Fruit fly (Drosophila melanogaster) whole organism, embryonic: Measurements from ENCODE around the gene CG7509.
A peak's percentile ranks its signal among the peaks of the same experiment; 100 is the strongest.

Experiments
- Atf3 ChIP-seq: fragments of 200-800 bp; sonication (Bioruptor generic); optimal IDR thresholded peaks from 3 replicates; lab custom pipeline; 2016; ENCODE audit warnings: missing biosample characterization, missing genetic modification characterization
- C15 ChIP-seq: fragments of 200-800 bp; sonication (Bioruptor generic); IDR thresholded peaks from 3 replicates; pipeline ENCODE4 v1.3.6; 2022; ENCODE audit warnings: missing biosample characterization, missing genetic modification characterization
- CG10431 ChIP-seq: fragments of 200-800 bp; sonication (Bioruptor generic); optimal IDR thresholded peaks from 3 replicates; lab custom pipeline; 2018; ENCODE audit warnings: missing biosample characterization, mild to moderate bottlenecking, missing genetic modification characterization
- CG11695 ChIP-seq: fragments of 200-800 bp; sonication (Bioruptor generic); IDR thresholded peaks from 3 replicates; pipeline ENCODE4 v1.3.6; 2022; ENCODE audit warnings: missing biosample characterization, missing genetic modification characterization
- CG12236 ChIP-seq: fragments of 200-800 bp; sonication (Bioruptor generic); optimal IDR thresholded peaks from 2 replicates; lab custom pipeline; 2016; ENCODE audit warnings: missing biosample characterization, missing genetic modification characterization
- CG12299 ChIP-seq: fragments of 200-800 bp; sonication (Bioruptor generic); optimal IDR thresholded peaks from 2 replicates; lab custom pipeline; 2018; ENCODE audit warnings: missing biosample characterization, mild to moderate bottlenecking, missing genetic modification characterization
- CG1233 ChIP-seq: fragments of 200-800 bp; sonication (Bioruptor generic); optimal IDR thresholded peaks from 4 replicates; lab custom pipeline; 2018; ENCODE audit warnings: missing biosample characterization, mild to moderate bottlenecking, missing genetic modification characterization
- CG14441 ChIP-seq: fragments of 200-800 bp; sonication (Bioruptor generic); IDR thresholded peaks from 2 replicates; pipeline ENCODE4 v1.3.6; 2022; ENCODE audit warnings: missing biosample characterization, missing genetic modification characterization
- CG15073 ChIP-seq: fragments of 200-800 bp; sonication (Bioruptor generic); optimal IDR thresholded peaks from 2 replicates; lab custom pipeline; 2016; ENCODE audit warnings: missing biosample characterization, missing genetic modification characterization
- CG15269 ChIP-seq: fragments of 200-800 bp; sonication (Bioruptor generic); optimal IDR thresholded peaks from 2 replicates; lab custom pipeline; 2018; ENCODE audit warnings: missing biosample characterization, mild to moderate bottlenecking, missing genetic modification characterization, moderate library complexity
- CG17385 ChIP-seq: fragments of 200-800 bp; sonication (Bioruptor generic); optimal IDR thresholded peaks from 3 replicates; lab custom pipeline; 2018; ENCODE audit warnings: missing biosample characterization, mild to moderate bottlenecking, missing genetic modification characterization
- CG17912 ChIP-seq: fragments of 200-800 bp; sonication (Bioruptor generic); optimal IDR thresholded peaks from 2 replicates; lab custom pipeline; 2018; ENCODE audit warnings: missing biosample characterization, mild to moderate bottlenecking, missing genetic modification characterization
- CG2202 ChIP-seq: fragments of 200-800 bp; sonication (Bioruptor generic); optimal IDR thresholded peaks from 2 replicates; lab custom pipeline; 2018; ENCODE audit warnings: missing biosample characterization, mild to moderate bottlenecking, missing genetic modification characterization
- CG30020 ChIP-seq: fragments of 200-800 bp; optimal IDR thresholded peaks from 2 replicates; lab custom pipeline; 2019; ENCODE audit warnings: missing biosample characterization, mild to moderate bottlenecking, missing genetic modification characterization, moderate library complexity
- CG31224 ChIP-seq: fragments of 200-800 bp; sonication (Bioruptor generic); IDR thresholded peaks from 2 replicates; pipeline ENCODE4 v1.3.6; 2022; ENCODE audit warnings: missing biosample characterization, missing genetic modification characterization
- CG33213 ChIP-seq: fragments of 200-800 bp; sonication (Bioruptor generic); optimal IDR thresholded peaks from 3 replicates; lab custom pipeline; 2016; ENCODE audit warnings: missing biosample characterization, missing genetic modification characterization
- Dip2 ChIP-seq: fragments of 200-800 bp; sonication (Bioruptor generic); IDR thresholded peaks from 2 replicates; pipeline ENCODE4 v1.3.6; 2022; ENCODE audit warnings: missing biosample characterization, missing genetic modification characterization
- Doc3 ChIP-seq: fragments of 200-800 bp; sonication (Bioruptor generic); IDR thresholded peaks from 3 replicates; pipeline ENCODE4 v1.3.6; 2022; ENCODE audit warnings: missing biosample characterization, missing genetic modification characterization; ENCODE audit not compliant: partially characterized antibody
- E2f2 ChIP-seq: fragments of 200-800 bp; sonication (Bioruptor generic); IDR thresholded peaks from 2 replicates; pipeline ENCODE4 v1.3.6; 2022; ENCODE audit warnings: missing biosample characterization, missing genetic modification characterization
- Elba2 ChIP-seq: fragments of 200-800 bp; sonication (Bioruptor generic); optimal IDR thresholded peaks from 3 replicates; lab custom pipeline; 2016; ENCODE audit warnings: missing biosample characterization, missing genetic modification characterization
- GATAe ChIP-seq: fragments of 200-800 bp; sonication (Bioruptor generic); conservative IDR thresholded peaks from 2 replicates; pipeline ENCODE4 v1.3.6; 2022; ENCODE audit warnings: missing biosample characterization, missing genetic modification characterization
- HLH4C ChIP-seq: fragments of 200-800 bp; sonication (Bioruptor generic); IDR thresholded peaks from 3 replicates; pipeline ENCODE4 v1.3.6; 2022; ENCODE audit warnings: missing biosample characterization, missing genetic modification characterization; ENCODE audit not compliant: partially characterized antibody
- Hand ChIP-seq: fragments of 200-800 bp; sonication (Bioruptor generic); optimal IDR thresholded peaks from 2 replicates; lab custom pipeline; 2017; ENCODE audit warnings: mild to moderate bottlenecking, missing biosample characterization, missing genetic modification reagents, missing genetic modification characterization
- Hr3 ChIP-seq: fragments of 200-800 bp; sonication (Bioruptor generic); optimal IDR thresholded peaks from 3 replicates; lab custom pipeline; 2016; ENCODE audit warnings: missing biosample characterization, missing genetic modification characterization
- MTF-1 ChIP-seq: fragments of 200-800 bp; sonication (Bioruptor generic); optimal IDR thresholded peaks from 2 replicates; lab custom pipeline; 2018; ENCODE audit warnings: missing biosample characterization, mild to moderate bottlenecking, missing genetic modification characterization, borderline replicate concordance
- Myb ChIP-seq: fragments of 200-800 bp; sonication (Bioruptor generic); optimal IDR thresholded peaks from 2 replicates; lab custom pipeline; 2016; ENCODE audit warnings: missing biosample characterization, missing genetic modification characterization
- NC2α ChIP-seq: fragments of 200-800 bp; sonication (Bioruptor generic); optimal IDR thresholded peaks from 2 replicates; lab custom pipeline; 2016; ENCODE audit warnings: missing biosample characterization, missing genetic modification characterization
- Optix ChIP-seq: fragments of 200-800 bp; sonication (Bioruptor generic); IDR thresholded peaks from 3 replicates; pipeline ENCODE4 v1.3.6; 2022; ENCODE audit warnings: missing biosample characterization, missing genetic modification characterization
- Side ChIP-seq: fragments of 200-800 bp; sonication (Bioruptor generic); optimal IDR thresholded peaks from 2 replicates; lab custom pipeline; 2016; ENCODE audit warnings: missing biosample characterization, missing genetic modification characterization
- abd-A ChIP-seq: fragments of 200-800 bp; sonication (Bioruptor generic); optimal IDR thresholded peaks from 3 replicates; lab custom pipeline; 2019; ENCODE audit warnings: missing biosample characterization, mild to moderate bottlenecking, missing genetic modification characterization, moderate library complexity
- ara ChIP-seq: fragments of 200-800 bp; sonication (Bioruptor generic); IDR thresholded peaks from 2 replicates; pipeline ENCODE4 v1.3.6; 2022; ENCODE audit warnings: missing biosample characterization, missing genetic modification characterization
- ase ChIP-seq: fragments of 200-800 bp; sonication (Bioruptor generic); IDR thresholded peaks from 3 replicates; pipeline ENCODE4 v1.3.6; 2022; ENCODE audit warnings: missing biosample characterization, missing genetic modification characterization
- chif ChIP-seq, 2 experiments: fragments of 200-800 bp; sonication (Bioruptor generic); optimal IDR thresholded peaks; 3 replicates each; lab custom pipeline; 2016; ENCODE audit warnings: missing biosample characterization in 2 of 2, missing genetic modification characterization in 2 of 2
- ems ChIP-seq: fragments of 200-800 bp; sonication (Bioruptor generic); optimal IDR thresholded peaks from 3 replicates; lab custom pipeline; 2016; ENCODE audit warnings: missing biosample characterization, missing genetic modification characterization
- fu2 ChIP-seq: fragments of 200-800 bp; sonication (Bioruptor generic); optimal IDR thresholded peaks from 2 replicates; lab custom pipeline; 2016; ENCODE audit warnings: missing biosample characterization, missing genetic modification characterization
- grn ChIP-seq: fragments of 200-800 bp; sonication (Bioruptor generic); optimal IDR thresholded peaks from 3 replicates; lab custom pipeline; 2017; ENCODE audit warnings: missing biosample characterization, missing genetic modification characterization
- klu ChIP-seq: fragments of 200-800 bp; sonication (Bioruptor generic); IDR thresholded peaks from 2 replicates; pipeline ENCODE4 v1.3.6; 2022; ENCODE audit warnings: missing biosample characterization, missing genetic modification characterization
- lola ChIP-seq, 3 experiments: fragments of >200 bp in 2 of 3; fragments of 200-800 bp in 1 of 3; sonication (Bioruptor generic) in 1 of 3; optimal IDR thresholded peaks; 2 replicates each; lab custom pipeline; 2017 to 2019; ENCODE audit warnings: missing biosample characterization in 3 of 3, missing genetic modification characterization in 3 of 3, mild to moderate bottlenecking in 1 of 3, moderate library complexity in 1 of 3
- org-1 ChIP-seq: fragments of 200-800 bp; sonication (Bioruptor generic); optimal IDR thresholded peaks from 2 replicates; lab custom pipeline; 2017; ENCODE audit warnings: missing biosample characterization, missing genetic modification characterization
- pum ChIP-seq: fragments of 200-800 bp; sonication (Bioruptor generic); optimal IDR thresholded peaks from 2 replicates; lab custom pipeline; 2016; ENCODE audit warnings: missing biosample characterization, missing genetic modification characterization
- sc ChIP-seq, 3 experiments: fragments of >200 bp in 2 of 3; fragments of 200-800 bp in 1 of 3; sonication (Bioruptor generic) in 1 of 3; optimal IDR thresholded peaks; 2 replicates in 2 of 3; 3 replicates in 1 of 3; lab custom pipeline; 2017; ENCODE audit warnings: mild to moderate bottlenecking in 1 of 3, missing biosample characterization in 1 of 3, missing genetic modification characterization in 1 of 3, missing genetic modification reagents in 1 of 3
- scrt ChIP-seq: fragments of 200-800 bp; sonication (Bioruptor generic); optimal IDR thresholded peaks from 2 replicates; lab custom pipeline; 2018; ENCODE audit warnings: missing biosample characterization, mild to moderate bottlenecking, missing genetic modification characterization, moderate library complexity
- sens ChIP-seq: fragments of 200-800 bp; sonication (Bioruptor generic); peaks from one replicate; lab custom pipeline; 2016; ENCODE audit warnings: missing biosample characterization, missing genetic modification characterization
- seq ChIP-seq: fragments of 200-800 bp; sonication (Bioruptor generic); IDR thresholded peaks from 2 replicates; pipeline ENCODE4 v1.3.6; 2022; ENCODE audit warnings: missing biosample characterization, missing genetic modification characterization
- sisA ChIP-seq: fragments of 200-800 bp; sonication (Bioruptor generic); IDR thresholded peaks from 2 replicates; pipeline ENCODE4 v1.3.6; 2022; ENCODE audit warnings: missing biosample characterization, missing genetic modification characterization
- ssp ChIP-seq: fragments of 200-800 bp; sonication (Bioruptor generic); IDR thresholded peaks from 2 replicates; pipeline ENCODE4 v1.3.6; 2022; ENCODE audit warnings: missing biosample characterization, missing genetic modification characterization
- tll ChIP-seq, 2 experiments: fragments of 200-800 bp in 1 of 2; fragments of >200 bp in 1 of 2; sonication (Bioruptor generic) in 1 of 2; optimal IDR thresholded peaks; 2 replicates each; lab custom pipeline; 2017 to 2019; ENCODE audit warnings: missing biosample characterization in 2 of 2, missing genetic modification characterization in 2 of 2, mild to moderate bottlenecking in 1 of 2, moderate library complexity in 1 of 2
- wdn ChIP-seq: fragments of 200-800 bp; sonication (Bioruptor generic); IDR thresholded peaks from 2 replicates; pipeline ENCODE4 v1.3.6; 2022; ENCODE audit warnings: missing biosample characterization, missing genetic modification characterization
- wor ChIP-seq: fragments of 200-800 bp; sonication (Bioruptor generic); IDR thresholded peaks from 2 replicates; pipeline ENCODE4 v1.3.6; 2022; ENCODE audit warnings: missing biosample characterization, missing genetic modification characterization

CG7509 gene

dm6 chr3L:4824356-4825138, 19.5 kb upstream of the CG7509 start (continued):
- TF ChIP-seq CG15269 (tag; lab: Kevin White, UChicago) (peak; percentile 96), CG14441 (GFP tag; lab: Robert Waterston, UW) (peak; percentile 98), GATAe (GFP tag; lab: Robert Waterston, UW) (peak; percentile 89), abd-A (no peak), Atf3 (GFP tag; lab: Kevin White, UChicago) (peak; percentile 88), CG17912 (GFP tag; lab: Kevin White, UChicago) (no peak), ssp (GFP tag; lab: Robert Waterston, UW) (peak; percentile 91), CG1233 (GFP tag; lab: Kevin White, UChicago) (peak; percentile 89), org-1 (peak; percentile 88), CG30020 (tag; lab: Kevin White, UChicago) (no peak), wdn (peak; percentile 92), CG11695 (peak; percentile 96), grn (GFP tag; lab: Kevin White, UChicago) (no peak), CG12236 (GFP tag; lab: Kevin White, UChicago) (peak; percentile 80), klu (GFP tag; lab: Robert Waterston, UW) (peak; percentile 96), wor (peak; percentile 94), lola (GFP tag; optimal IDR thresholded peaks at IDR 0.05; lab: Kevin White, UChicago) (no peak), E2f2 (peak; percentile 84), C15 (GFP tag; lab: Robert Waterston, UW) (peak; percentile 95), Myb (no peak), pum (GFP tag; lab: Kevin White, UChicago) (peak; percentile 84), tll (GFP tag; optimal IDR thresholded peaks at IDR 0.05; lab: Kevin White, UChicago) (peak in 1 of 2 experiments; percentile 74), HLH4C (GFP tag; lab: Robert Waterston, UW) (peak; percentile 32; the same call in 1 of the 3 replicates), CG15073 (peak; percentile 74), Side (peak; percentile 78), Optix (peak; percentile 93), ems (peak; percentile 95), sens (GFP tag; lab: Kevin White, UChicago) (peak; percentile 98), scrt (GFP tag; lab: Kevin White, UChicago) (peak; percentile 96), MTF-1 (peak; percentile 77), seq (GFP tag; lab: Robert Waterston, UW) (peak; percentile 97), sc (optimal IDR thresholded peaks at IDR 0.05; lab: Kevin White, UChicago) (no peak), sc (GFP tag; optimal IDR thresholded peaks at IDR 0.05; lab: Kevin White, UChicago) (peak; percentile 94), CG10431 (no peak), CG12299 (tag; lab: Kevin White, UChicago) (peak; percentile 90), CG31224 (GFP tag; lab: Robert Waterston, UW) (peak; percentile 93), NC2α (GFP tag; lab: Kevin White, UChicago) (peak; percentile 72), chif (GFP tag; optimal IDR thresholded peaks at IDR 0.05; lab: Kevin White, UChicago) (peak; percentile 86 to 93), fu2 (GFP tag; lab: Kevin White, UChicago) (peak; percentile 91), ase (peak; percentile 92), ara (GFP tag; lab: Robert Waterston, UW) (peak; percentile 97), Elba2 (GFP tag; lab: Kevin White, UChicago) (peak; percentile 80), Doc3 (GFP tag; lab: Robert Waterston, UW) (peak; percentile 61; the same call in 2 of the 3 replicates), Hand (GFP tag; lab: Kevin White, UChicago) (peak; percentile 89), Dip2 (GFP tag; lab: Robert Waterston, UW) (peak; percentile 59), CG2202 (tag; lab: Kevin White, UChicago) (peak; percentile 89), CG33213 (peak; percentile 90), sisA (GFP tag; lab: Robert Waterston, UW) (peak; percentile 98), CG17385 (GFP tag; lab: Kevin White, UChicago) (peak; percentile 90), Hr3 (GFP tag; lab: Kevin White, UChicago) (peak; percentile 96)
